Fruit fly (Drosophila melanogaster) whole organism, embryonic: ENCODE data around the gene CG9173.

Source experiments
- Abd-B ChIP-seq: fragments of 200-800 bp; sonication (Bioruptor generic); optimal IDR thresholded peaks from 2 replicates; lab custom pipeline; 2018; ENCODE audit warnings: missing biosample characterization, mild to moderate bottlenecking, missing genetic modification characterization, moderate library complexity
- Bdp1 ChIP-seq: fragments of 200-800 bp; sonication (Bioruptor generic); optimal IDR thresholded peaks from 3 replicates; lab custom pipeline; 2016; ENCODE audit warnings: missing biosample characterization, missing genetic modification characterization
- BtbVII ChIP-seq: fragments of 200-800 bp; sonication (Bioruptor generic); optimal IDR thresholded peaks from 3 replicates; lab custom pipeline; 2017; ENCODE audit warnings: missing biosample characterization, mild to moderate bottlenecking, missing genetic modification characterization
- CG10462 ChIP-seq: fragments of 200-800 bp; sonication (Bioruptor generic); optimal IDR thresholded peaks from 2 replicates; lab custom pipeline; 2016; ENCODE audit warnings: missing biosample characterization, missing genetic modification characterization
- CG10654 ChIP-seq: fragments of 200-800 bp; sonication (Bioruptor generic); optimal IDR thresholded peaks from 2 replicates; lab custom pipeline; 2016; ENCODE audit warnings: missing biosample characterization, missing genetic modification characterization
- CG11398 ChIP-seq: fragments of 200-800 bp; sonication (Bioruptor generic); optimal IDR thresholded peaks from 2 replicates; lab custom pipeline; 2016; ENCODE audit warnings: missing biosample characterization, missing genetic modification characterization
- CG11560 ChIP-seq: fragments of 200-800 bp; sonication (Bioruptor generic); IDR thresholded peaks from 3 replicates; pipeline ENCODE4 v1.3.6; 2022; ENCODE audit warnings: missing biosample characterization, missing genetic modification characterization
- CG11723 ChIP-seq: fragments of 200-800 bp; sonication (Bioruptor generic); optimal IDR thresholded peaks from 2 replicates; lab custom pipeline; 2017; ENCODE audit warnings: missing biosample characterization, mild to moderate bottlenecking, missing genetic modification characterization
- CG12299 ChIP-seq: fragments of 200-800 bp; sonication (Bioruptor generic); optimal IDR thresholded peaks from 2 replicates; lab custom pipeline; 2018; ENCODE audit warnings: missing biosample characterization, mild to moderate bottlenecking, missing genetic modification characterization
- CG13287 ChIP-seq: fragments of 200-800 bp; sonication (Bioruptor generic); IDR thresholded peaks from 2 replicates; pipeline ENCODE4 v1.3.6; 2022; ENCODE audit warnings: missing biosample characterization, missing genetic modification characterization; ENCODE audit not compliant: partially characterized antibody
- CG13775 ChIP-seq: fragments of 200-800 bp; sonication (Bioruptor generic); optimal IDR thresholded peaks from 3 replicates; lab custom pipeline; 2017; ENCODE audit warnings: missing biosample characterization, mild to moderate bottlenecking, missing genetic modification characterization
- CG17359 ChIP-seq: fragments of 200-800 bp; sonication (Bioruptor generic); optimal IDR thresholded peaks from 3 replicates; lab custom pipeline; 2018; ENCODE audit warnings: missing biosample characterization, mild to moderate bottlenecking, missing genetic modification characterization, moderate library complexity
- CG17802 ChIP-seq: fragments of 200-800 bp; sonication (Bioruptor generic); optimal IDR thresholded peaks from 2 replicates; lab custom pipeline; 2018; ENCODE audit warnings: missing biosample characterization, mild to moderate bottlenecking, missing genetic modification characterization, moderate library complexity
- CG18011 ChIP-seq: fragments of 200-800 bp; sonication (Bioruptor generic); optimal IDR thresholded peaks from 2 replicates; lab custom pipeline; 2017; ENCODE audit warnings: missing biosample characterization, missing genetic modification characterization, mild to moderate bottlenecking, moderate library complexity, missing genotype
- CG1832 ChIP-seq: fragments of 200-800 bp; sonication (Bioruptor generic); optimal IDR thresholded peaks from 2 replicates; lab custom pipeline; 2017; ENCODE audit warnings: missing biosample characterization, mild to moderate bottlenecking, missing genetic modification characterization, inconsistent platforms
- CG18476 ChIP-seq: fragments of 200-800 bp; sonication (Bioruptor generic); optimal IDR thresholded peaks from 2 replicates; lab custom pipeline; 2016; ENCODE audit warnings: missing biosample characterization, mild to moderate bottlenecking, missing genetic modification characterization
- CG18619 ChIP-seq: fragments of 200-800 bp; sonication (Bioruptor generic); optimal IDR thresholded peaks from 3 replicates; lab custom pipeline; 2017; ENCODE audit warnings: missing biosample characterization, mild to moderate bottlenecking, missing genetic modification characterization
- CG4730 ChIP-seq: fragments of 200-800 bp; sonication (Bioruptor generic); IDR thresholded peaks from 2 replicates; pipeline ENCODE4 v1.3.6; 2022; ENCODE audit warnings: missing biosample characterization, missing genetic modification characterization
- CG4854 ChIP-seq: fragments of 200-800 bp; sonication (Bioruptor generic); optimal IDR thresholded peaks from 2 replicates; lab custom pipeline; 2016; ENCODE audit warnings: missing biosample characterization, missing genetic modification characterization, inconsistent platforms
- CG5245 ChIP-seq: fragments of 200-800 bp; sonication (Bioruptor generic); optimal IDR thresholded peaks from 3 replicates; lab custom pipeline; 2016; ENCODE audit warnings: missing biosample characterization, missing genetic modification characterization
- CG6175 ChIP-seq: fragments of 200-800 bp; sonication (Bioruptor generic); IDR thresholded peaks from 3 replicates; pipeline ENCODE4 v1.3.6; 2022; ENCODE audit warnings: missing biosample characterization, missing genetic modification characterization
- CG6791 ChIP-seq: fragments of 200-800 bp; sonication (Bioruptor generic); IDR thresholded peaks from 3 replicates; pipeline ENCODE4 v1.3.6; 2022; ENCODE audit warnings: missing biosample characterization, missing genetic modification characterization; ENCODE audit not compliant: partially characterized antibody
- CG8089 ChIP-seq: fragments of 200-800 bp; sonication (Bioruptor generic); optimal IDR thresholded peaks from 3 replicates; lab custom pipeline; 2016; ENCODE audit warnings: missing biosample characterization, missing genetic modification characterization
- CG8765 ChIP-seq: fragments of 200-800 bp; sonication (Bioruptor generic); IDR thresholded peaks from 2 replicates; pipeline ENCODE4 v1.3.6; 2022; ENCODE audit warnings: missing biosample characterization, missing genetic modification characterization
- Dip3 ChIP-seq: fragments of 200-800 bp; sonication (Bioruptor generic); optimal IDR thresholded peaks from 3 replicates; lab custom pipeline; 2016; ENCODE audit warnings: missing biosample characterization, missing genetic modification characterization
- E2f1 ChIP-seq: fragments of 200-800 bp; sonication (Bioruptor generic); IDR thresholded peaks from 2 replicates; pipeline ENCODE4 v1.3.6; 2022; ENCODE audit warnings: missing biosample characterization, missing genetic modification characterization
- Ets65A ChIP-seq: fragments of 200-800 bp; sonication (Bioruptor generic); peaks from one replicate; lab custom pipeline; 2016; ENCODE audit warnings: missing biosample characterization, missing genetic modification characterization
- Lhr ChIP-seq: fragments of 200-800 bp; sonication (Bioruptor generic); optimal IDR thresholded peaks from 3 replicates; lab custom pipeline; 2017; ENCODE audit warnings: mild to moderate bottlenecking, missing biosample characterization, missing genetic modification reagents, missing genetic modification characterization
- MTF-1 ChIP-seq: fragments of 200-800 bp; sonication (Bioruptor generic); optimal IDR thresholded peaks from 2 replicates; lab custom pipeline; 2018; ENCODE audit warnings: missing biosample characterization, mild to moderate bottlenecking, missing genetic modification characterization, borderline replicate concordance
- Mes4 ChIP-seq: fragments of 200-800 bp; sonication (Bioruptor generic); optimal IDR thresholded peaks from 2 replicates; lab custom pipeline; 2016; ENCODE audit warnings: missing biosample characterization, missing genetic modification characterization
- NC2β ChIP-seq: fragments of 200-800 bp; sonication (Bioruptor generic); optimal IDR thresholded peaks from 2 replicates; lab custom pipeline; 2016; ENCODE audit warnings: missing biosample characterization, missing genetic modification characterization
- Neu2 ChIP-seq: fragments of 200-800 bp; sonication (Bioruptor generic); optimal IDR thresholded peaks from 3 replicates; lab custom pipeline; 2016; ENCODE audit warnings: missing biosample characterization, missing genetic modification characterization, borderline replicate concordance
- Nf-YA ChIP-seq: fragments of 200-800 bp; sonication (Bioruptor generic); IDR thresholded peaks from 2 replicates; pipeline ENCODE4 v1.3.6; 2022; ENCODE audit warnings: missing biosample characterization, missing genetic modification characterization
- Oli ChIP-seq: fragments of 200-800 bp; sonication (Bioruptor generic); optimal IDR thresholded peaks from 2 replicates; lab custom pipeline; 2018; ENCODE audit warnings: missing biosample characterization, mild to moderate bottlenecking, missing genetic modification characterization, moderate library complexity
- Optix ChIP-seq: fragments of 200-800 bp; sonication (Bioruptor generic); IDR thresholded peaks from 3 replicates; pipeline ENCODE4 v1.3.6; 2022; ENCODE audit warnings: missing biosample characterization, missing genetic modification characterization
- Ptx1 ChIP-seq: fragments of 200-800 bp; sonication (Bioruptor generic); IDR thresholded peaks from 2 replicates; pipeline ENCODE4 v1.3.6; 2022; ENCODE audit warnings: missing biosample characterization, missing genetic modification characterization
- Side ChIP-seq: fragments of 200-800 bp; sonication (Bioruptor generic); optimal IDR thresholded peaks from 2 replicates; lab custom pipeline; 2016; ENCODE audit warnings: missing biosample characterization, missing genetic modification characterization
- Ssrp ChIP-seq: fragments of 200-800 bp; sonication (Bioruptor generic); optimal IDR thresholded peaks from 2 replicates; lab custom pipeline; 2018; ENCODE audit warnings: missing biosample characterization, mild to moderate bottlenecking, missing genetic modification characterization, moderate library complexity
- Vsx1 ChIP-seq: fragments of 200-800 bp; sonication (Bioruptor generic); optimal IDR thresholded peaks from 2 replicates; lab custom pipeline; 2017; ENCODE audit warnings: missing biosample characterization, mild to moderate bottlenecking, missing genetic modification characterization, missing genetic modification reagents
- Xrp1 ChIP-seq: fragments of 200-800 bp; sonication (Bioruptor generic); IDR thresholded peaks from 2 replicates; pipeline ENCODE4 v1.3.6; 2022; ENCODE audit warnings: missing biosample characterization, missing genetic modification characterization
- chif ChIP-seq, 2 experiments: fragments of 200-800 bp; sonication (Bioruptor generic); optimal IDR thresholded peaks; 3 replicates each; lab custom pipeline; 2016; ENCODE audit warnings: missing biosample characterization in 2 of 2, missing genetic modification characterization in 2 of 2
- crp ChIP-seq, 2 experiments: fragments of 200-800 bp; sonication (Bioruptor generic); optimal IDR thresholded peaks; 2 replicates in 1 of 2; 3 replicates in 1 of 2; lab custom pipeline; 2017; ENCODE audit warnings: missing biosample characterization in 2 of 2, missing genetic modification characterization in 2 of 2, mild to moderate bottlenecking in 1 of 2, moderate library complexity in 1 of 2
- disco-r ChIP-seq: fragments of 200-800 bp; sonication (Bioruptor generic); optimal IDR thresholded peaks from 2 replicates; lab custom pipeline; 2016; ENCODE audit warnings: missing biosample characterization, missing genetic modification characterization
- fd64A ChIP-seq: fragments of 200-800 bp; sonication (Bioruptor generic); optimal IDR thresholded peaks from 3 replicates; lab custom pipeline; 2018; ENCODE audit warnings: missing biosample characterization, mild to moderate bottlenecking, missing genetic modification characterization
- gsb ChIP-seq: fragments of 200-800 bp; sonication (Bioruptor generic); IDR thresholded peaks from 2 replicates; pipeline ENCODE4 v1.3.6; 2022; ENCODE audit warnings: missing biosample characterization, missing genetic modification characterization
- her ChIP-seq: fragments of 200-800 bp; sonication (Bioruptor generic); optimal IDR thresholded peaks from 2 replicates; lab custom pipeline; 2016; ENCODE audit warnings: missing biosample characterization, missing genetic modification characterization
- maf-S ChIP-seq: fragments of 200-800 bp; sonication (Bioruptor generic); optimal IDR thresholded peaks from 2 replicates; lab custom pipeline; 2016; ENCODE audit warnings: missing biosample characterization, missing genetic modification characterization
- repo ChIP-seq: fragments of 200-800 bp; sonication (Bioruptor generic); optimal IDR thresholded peaks from 2 replicates; lab custom pipeline; 2016; ENCODE audit warnings: missing biosample characterization, missing genetic modification characterization
- sisA ChIP-seq: fragments of 200-800 bp; sonication (Bioruptor generic); IDR thresholded peaks from 2 replicates; pipeline ENCODE4 v1.3.6; 2022; ENCODE audit warnings: missing biosample characterization, missing genetic modification characterization
- toy ChIP-seq: fragments of 200-800 bp; sonication (Bioruptor generic); IDR thresholded peaks from 2 replicates; pipeline ENCODE4 v1.3.6; 2022; ENCODE audit warnings: missing biosample characterization, missing genetic modification characterization
- zen2 ChIP-seq: fragments of 200-800 bp; sonication (Bioruptor generic); IDR thresholded peaks from 3 replicates; pipeline ENCODE4 v1.3.6; 2022; ENCODE audit warnings: missing biosample characterization, missing genetic modification characterization; ENCODE audit not compliant: partially characterized antibody

CG9173 gene

dm6 chr3L:1442906-1443305 is 19.6 kb upstream of the CG9173 start (continued):
- TF ChIP-seq Neu2 (GFP tag; lab: Kevin White, UChicago) = no peak
- TF ChIP-seq gsb (GFP tag; lab: Robert Waterston, UW) = peak; percentile 69
- TF ChIP-seq CG18476 (GFP tag; lab: Kevin White, UChicago) = peak; percentile 82
- peak; percentile 94 for TF ChIP-seq Ssrp (tag; lab: Kevin White, UChicago)
- TF ChIP-seq maf-S = no peak
- no peak for TF ChIP-seq CG1832
- TF ChIP-seq CG4854 (GFP tag; lab: Kevin White, UChicago) = no peak
- TF ChIP-seq Ets65A (GFP tag; lab: Kevin White, UChicago) = peak; percentile 97
- peak; percentile 28 for TF ChIP-seq Vsx1 (GFP tag; lab: Kevin White, UChicago)
- TF ChIP-seq Mes4 (GFP tag; lab: Kevin White, UChicago) = peak; percentile 85
- TF ChIP-seq Nf-YA (GFP tag; lab: Robert Waterston, UW) = peak; percentile 70
- peak; percentile 78 for TF ChIP-seq CG13775 (GFP tag; lab: Kevin White, UChicago)
- TF ChIP-seq her (GFP tag; lab: Kevin White, UChicago) = peak; percentile 3
- peak; percentile 98 for TF ChIP-seq Xrp1 (GFP tag; lab: Robert Waterston, UW)
- TF ChIP-seq chif (GFP tag; optimal IDR thresholded peaks at IDR 0.05; lab: Kevin White, UChicago) = peak; percentile 92 to 95
- TF ChIP-seq sisA (GFP tag; lab: Robert Waterston, UW) = peak; percentile 84
- peak; percentile 84 for TF ChIP-seq Lhr (GFP tag; lab: Kevin White, UChicago)
- TF ChIP-seq repo (GFP tag; lab: Kevin White, UChicago) = peak; percentile 50
- TF ChIP-seq CG13287 (GFP tag; lab: Robert Waterston, UW) = no peak
- TF ChIP-seq CG10462 = peak; percentile 80
- TF ChIP-seq toy (GFP tag; lab: Robert Waterston, UW) = no peak
- TF ChIP-seq CG11723 (GFP tag; lab: Kevin White, UChicago) = peak; percentile 68
- peak; percentile 65 for TF ChIP-seq CG17802 (tag; lab: Kevin White, UChicago)
- peak; percentile 75 for TF ChIP-seq CG5245 (GFP tag; lab: Kevin White, UChicago)
- peak; percentile 86 for TF ChIP-seq Abd-B (GFP tag; lab: Kevin White, UChicago)
- TF ChIP-seq disco-r (GFP tag; lab: Kevin White, UChicago) = peak; percentile 32
- TF ChIP-seq Oli = peak; percentile 86
- TF ChIP-seq Optix (GFP tag; lab: Robert Waterston, UW) = peak; percentile 82; the same call in 2 of the 3 replicates
- no peak for TF ChIP-seq CG6175 (GFP tag; lab: Robert Waterston, UW)
- TF ChIP-seq CG12299 (tag; lab: Kevin White, UChicago) = peak; percentile 81
- TF ChIP-seq E2f1 (GFP tag; lab: Robert Waterston, UW) = peak; percentile 77
- TF ChIP-seq Side (GFP tag; lab: Kevin White, UChicago) = peak; percentile 74
- TF ChIP-seq CG10654 (GFP tag; lab: Kevin White, UChicago) = peak; percentile 74
- peak; percentile 90 for TF ChIP-seq NC2β
- TF ChIP-seq fd64A = peak; percentile 76
- no peak for TF ChIP-seq CG11560
- peak; percentile 67 for TF ChIP-seq CG18619 (GFP tag; lab: Kevin White, UChicago)
- peak; percentile 79 for TF ChIP-seq CG4730
- peak; percentile 78 for TF ChIP-seq CG8089 (GFP tag; lab: Kevin White, UChicago)
- TF ChIP-seq CG11398 = peak; percentile 56
- peak in 1 of 2 experiments; percentile 13 for TF ChIP-seq crp (GFP tag; optimal IDR thresholded peaks at IDR 0.05; lab: Kevin White, UChicago)
- TF ChIP-seq zen2 (GFP tag; lab: Robert Waterston, UW) = no peak
- no peak for TF ChIP-seq CG18011 (GFP tag; lab: Kevin White, UChicago)
- no peak for TF ChIP-seq Dip3
- peak; percentile 90 for TF ChIP-seq CG8765 (GFP tag; lab: Robert Waterston, UW)
- no peak for TF ChIP-seq BtbVII (GFP tag; lab: Kevin White, UChicago)
- peak; percentile 60 for TF ChIP-seq Bdp1
- TF ChIP-seq CG6791 (GFP tag; lab: Robert Waterston, UW) = no peak
- TF ChIP-seq CG17359 = peak; percentile 82
- peak; percentile 75 for TF ChIP-seq Ptx1
- peak; percentile 62 for TF ChIP-seq MTF-1 (GFP tag; lab: Kevin White, UChicago)
